Fruit fly (Drosophila melanogaster): ENCODE results near the gene CG12316.

DNA sequence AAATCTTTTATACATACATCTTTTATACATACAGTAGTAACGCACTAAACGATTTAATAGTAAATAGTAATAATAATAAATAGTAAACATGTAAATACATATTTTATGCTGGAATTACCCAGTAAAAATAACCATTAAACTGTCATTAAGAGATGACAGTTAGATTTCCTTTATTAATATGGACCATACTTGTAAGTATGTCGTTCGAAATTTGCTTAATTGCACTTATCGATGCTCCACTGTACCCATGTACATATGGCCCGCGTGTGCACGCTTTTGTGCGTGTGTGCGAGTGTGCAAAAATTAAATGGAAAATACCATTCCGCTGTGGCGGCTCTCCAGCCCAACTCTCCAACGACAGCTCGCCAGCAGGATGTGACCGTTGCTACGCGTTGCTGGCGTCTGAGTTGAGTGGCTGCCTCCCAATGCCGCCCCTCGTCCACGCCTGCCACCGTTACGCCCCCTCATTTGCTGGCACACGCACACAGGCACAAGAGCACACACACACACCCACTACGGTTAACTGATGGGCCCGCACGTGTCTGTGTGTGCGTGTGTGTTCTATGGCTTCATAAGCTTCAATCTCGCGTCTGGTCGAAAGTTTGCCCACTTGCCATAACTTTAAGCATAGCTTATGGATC, 33.9 kb downstream of the CG12316 start:
- TF ChIP-seq CG12605 (GFP tag; IDR thresholded peaks at IDR 0.05) (no peak), Pif1B (GFP tag; optimal IDR thresholded peaks at IDR 0.05) (no peak), EcR (GFP tag; optimal IDR thresholded peaks at IDR 0.05) (peak; percentile 49), CG14655 (GFP tag; optimal IDR thresholded peaks at IDR 0.05) (peak; percentile 49), Snoo (tag; optimal IDR thresholded peaks at IDR 0.05) (no peak), CG32121 (GFP tag; IDR thresholded peaks at IDR 0.05) (no peak)
